Fruit fly (Drosophila melanogaster) whole organism, adult: ENCODE results near the gene CG4168.

Experiments used
- CG12768 ChIP-seq: fragments of 200-800 bp; sonication (Bioruptor generic); optimal IDR thresholded peaks from 2 replicates; lab custom pipeline; 2017; ENCODE audit warnings: missing biosample characterization, missing genetic modification characterization, mild to moderate bottlenecking, moderate library complexity, missing genetic modification reagents
- toe ChIP-seq: fragments of 200-800 bp; sonication (Bioruptor generic); optimal IDR thresholded peaks from 2 replicates; lab custom pipeline; 2016; ENCODE audit warnings: missing biosample characterization, missing genetic modification characterization

DNA sequence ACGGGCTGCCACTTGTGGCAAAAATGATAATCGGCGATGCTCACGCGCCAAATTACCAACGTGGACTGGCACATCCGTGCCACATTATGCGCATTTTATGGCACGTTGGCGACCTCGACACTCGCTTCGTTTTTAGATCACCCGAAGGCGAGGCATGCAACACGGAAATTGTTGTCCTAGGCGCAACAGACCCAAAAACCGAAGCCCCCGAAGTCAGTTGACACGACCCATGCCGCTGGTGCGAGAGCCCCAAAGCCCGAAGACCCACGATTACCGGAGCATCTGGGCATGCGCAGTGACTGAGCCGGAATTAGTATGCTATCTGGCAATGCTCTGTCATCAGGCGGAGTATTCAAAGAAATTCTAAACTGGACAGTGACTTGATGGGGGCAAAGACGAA, at the start of gene CG4168:
- TF ChIP-seq CG12768 (GFP tag; lab: Kevin White, UChicago) (no peak), toe (GFP tag; lab: Kevin White, UChicago) (no peak)
